Worm (Caenorhabditis elegans): ENCODE data around the gene math-28.

- no peak for TF ChIP-seq tab-1 (GFP tag; IDR thresholded peaks at IDR 0.05)
- no peak for TF ChIP-seq cog-1 (tag; optimal IDR thresholded peaks at IDR 0.05)
- TF ChIP-seq flt-1 (GFP tag; IDR thresholded peaks at IDR 0.05), result no peak
- TF ChIP-seq T22C8.4 (GFP tag; IDR thresholded peaks at IDR 0.05), result no peak
- TF ChIP-seq ztf-23 (GFP tag; IDR thresholded peaks at IDR 0.05), result no peak
- TF ChIP-seq ztf-29 (GFP tag; IDR thresholded peaks at IDR 0.05), result no peak
- no peak for TF ChIP-seq med-1 (GFP tag; optimal IDR thresholded peaks at IDR 0.05; ENCODE audit: insufficient read depth)
- TF ChIP-seq ref-1 (GFP tag; conservative IDR thresholded peaks at IDR 0.05), result no peak
These were observed 21.9 kb upstream of the math-28 start, which contains the start of gene K07G6.1 for ce11 chrII:1741248-1741647.
